Fruit fly (Drosophila melanogaster): ENCODE measurements around the gene tctn.
A peak's percentile ranks its signal among the peaks of the same experiment; 100 is the strongest.

tctn gene

dm6 chr2L:6085733-6086317 is 44.6 kb downstream of the tctn start:
- TF ChIP-seq CG32767 (GFP tag; IDR thresholded peaks at IDR 0.05) (peak; percentile 83), Mes4 (GFP tag; optimal IDR thresholded peaks at IDR 0.05) (no peak), abd-A (tag; optimal IDR thresholded peaks at IDR 0.05) (peak; percentile 93), CG4360 (GFP tag; IDR thresholded peaks at IDR 0.05) (no peak), cwo (GFP tag; optimal IDR thresholded peaks at IDR 0.05) (peak; percentile 60), ATbp (GFP tag; optimal IDR thresholded peaks at IDR 0.05) (no peak), CG31388 (GFP tag; optimal IDR thresholded peaks at IDR 0.05) (no peak), lbe (GFP tag; optimal IDR thresholded peaks at IDR 0.05) (peak; percentile 3), D (optimal IDR thresholded peaks at IDR 0.05) (no peak), D (GFP tag; optimal IDR thresholded peaks at IDR 0.05) (no peak), z (GFP tag; IDR thresholded peaks at IDR 0.05) (0 out of 3 replicates have a peak, but pooled peaks have one; percentile 20), da (GFP tag; optimal IDR thresholded peaks at IDR 0.05) (no peak), BEAF-32 (GFP tag; optimal IDR thresholded peaks at IDR 0.05) (no peak), sd (tag; optimal IDR thresholded peaks at IDR 0.05) (peak; percentile 83), Stat92E (GFP tag; optimal IDR thresholded peaks at IDR 0.05) (no peak), CG10565 (GFP tag; optimal IDR thresholded peaks at IDR 0.05) (no peak), sug (tag; optimal IDR thresholded peaks at IDR 0.05) (peak; percentile 41), Dbx (GFP tag; IDR thresholded peaks at IDR 0.05) (peak; percentile 50; the same call in 2 of the 3 replicates), CG12769 (tag; optimal IDR thresholded peaks at IDR 0.05) (peak; percentile 36), CG6854 (GFP tag; optimal IDR thresholded peaks at IDR 0.05) (no peak), emc (GFP tag; optimal IDR thresholded peaks at IDR 0.05) (no peak), disco-r (GFP tag; optimal IDR thresholded peaks at IDR 0.05) (no peak), exex (tag; optimal IDR thresholded peaks at IDR 0.05) (peak; percentile 42), onecut (GFP tag; IDR thresholded peaks at IDR 0.05) (no peak), jumu (GFP tag; optimal IDR thresholded peaks at IDR 0.05) (no peak), crol (GFP tag; IDR thresholded peaks at IDR 0.05) (peak; percentile 80), CG34422 (GFP tag; IDR thresholded peaks at IDR 0.05) (peak; percentile 20; the same call in 1 of the 3 replicates), CG1529 (GFP tag; optimal IDR thresholded peaks at IDR 0.05) (no peak), D19A (tag; optimal IDR thresholded peaks at IDR 0.05) (no peak), CG12659 (GFP tag; optimal IDR thresholded peaks at IDR 0.05) (no peak), CG43689 (GFP tag; IDR thresholded peaks at IDR 0.05) (no peak), CG14860 (GFP tag; IDR thresholded peaks at IDR 0.05; ENCODE audit: partially characterized antibody) (no peak), so (GFP tag; IDR thresholded peaks at IDR 0.05) (0 out of 3 replicates have a peak, but pooled peaks have one; percentile 33), Deaf1 (tag; optimal IDR thresholded peaks at IDR 0.05) (peak; percentile 59), cas (GFP tag; IDR thresholded peaks at IDR 0.05) (0 out of 2 replicates have a peak, but pooled peaks have one; percentile 9), cad (GFP tag; optimal IDR thresholded peaks at IDR 0.05) (no peak), dysf (GFP tag; IDR thresholded peaks at IDR 0.05) (no peak), vnd (GFP tag; IDR thresholded peaks at IDR 0.05; ENCODE audit: partially characterized antibody) (no peak), rib (GFP tag; IDR thresholded peaks at IDR 0.05) (peak; percentile 98), CG1024 (GFP tag; IDR thresholded peaks at IDR 0.05) (no peak), B-H1 (GFP tag; IDR thresholded peaks at IDR 0.05) (no peak), sisA (GFP tag; IDR thresholded peaks at IDR 0.05) (no peak), knrl (GFP tag; IDR thresholded peaks at IDR 0.05; ENCODE audit: partially characterized antibody) (no peak), slp2 (GFP tag; optimal IDR thresholded peaks at IDR 0.05) (no peak), caup (GFP tag; optimal IDR thresholded peaks at IDR 0.05; ENCODE audit: severe bottlenecking) (peak; percentile 23), croc (GFP tag; conservative IDR thresholded peaks at IDR 0.05) (no peak), Sin3A (optimal IDR thresholded peaks at IDR 0.05) (no peak), TFAM (GFP tag; optimal IDR thresholded peaks at IDR 0.05) (no peak), GATAe (GFP tag; conservative IDR thresholded peaks at IDR 0.05) (peak; percentile 48), CG12155 (GFP tag; optimal IDR thresholded peaks at IDR 0.05) (peak; percentile 23)

Measured in whole organism, embryonic.